Worm (Caenorhabditis elegans) whole organism, midembryonic: Measurements from ENCODE around the gene C25F9.10.

Experiments used
- T22C8.4 ChIP-seq: fragments of 200-800 bp; sonication (Bioruptor generic); IDR thresholded peaks from 2 replicates; pipeline ENCODE4 v1.3.6; 2022; ENCODE audit warnings: missing genetic modification characterization, missing compliant biosample characterization
- cog-1 ChIP-seq: sonication (generic microtip); optimal IDR thresholded peaks from 2 replicates; lab custom pipeline; 2016; ENCODE audit warnings: missing genetic modification characterization, missing compliant biosample characterization
- flt-1 ChIP-seq: fragments of 200-800 bp; sonication (Bioruptor generic); IDR thresholded peaks from 2 replicates; pipeline ENCODE4 v1.3.6; 2022; ENCODE audit warnings: missing genetic modification characterization, missing compliant biosample characterization
- klf-2 ChIP-seq: fragments of 200-800 bp; sonication (Bioruptor generic); conservative IDR thresholded peaks from 2 replicates; pipeline ENCODE4 v1.3.6; 2022; ENCODE audit warnings: missing genetic modification reagents, missing genetic modification characterization, missing compliant biosample characterization
- med-1 ChIP-seq: sonication (generic microtip); optimal IDR thresholded peaks from 2 replicates; lab custom pipeline; 2017; ENCODE audit warnings: missing genetic modification characterization, mild to moderate bottlenecking, missing compliant biosample characterization, antibody characterized with exemption, missing genetic modification reagents; ENCODE audit not compliant: insufficient read depth
- ref-1 ChIP-seq: fragments of 200-800 bp; sonication (Bioruptor generic); conservative IDR thresholded peaks from 2 replicates; pipeline ENCODE4 v1.3.6; 2022; ENCODE audit warnings: missing genetic modification reagents, missing genetic modification characterization, missing compliant biosample characterization
- tab-1 ChIP-seq: fragments of 200-800 bp; sonication (Bioruptor generic); IDR thresholded peaks from 2 replicates; pipeline ENCODE4 v1.3.6; 2022; ENCODE audit warnings: missing genetic modification characterization, missing compliant biosample characterization
- ztf-23 ChIP-seq: fragments of 200-800 bp; sonication (Bioruptor generic); IDR thresholded peaks from 2 replicates; pipeline ENCODE4 v1.3.6; 2022; ENCODE audit warnings: missing genetic modification reagents, missing genetic modification characterization, missing compliant biosample characterization
- ztf-29 ChIP-seq: fragments of 200-800 bp; sonication (Bioruptor generic); IDR thresholded peaks from 2 replicates; pipeline ENCODE4 v1.3.6; 2022; ENCODE audit warnings: missing genetic modification reagents, missing genetic modification characterization, missing compliant biosample characterization

DNA sequence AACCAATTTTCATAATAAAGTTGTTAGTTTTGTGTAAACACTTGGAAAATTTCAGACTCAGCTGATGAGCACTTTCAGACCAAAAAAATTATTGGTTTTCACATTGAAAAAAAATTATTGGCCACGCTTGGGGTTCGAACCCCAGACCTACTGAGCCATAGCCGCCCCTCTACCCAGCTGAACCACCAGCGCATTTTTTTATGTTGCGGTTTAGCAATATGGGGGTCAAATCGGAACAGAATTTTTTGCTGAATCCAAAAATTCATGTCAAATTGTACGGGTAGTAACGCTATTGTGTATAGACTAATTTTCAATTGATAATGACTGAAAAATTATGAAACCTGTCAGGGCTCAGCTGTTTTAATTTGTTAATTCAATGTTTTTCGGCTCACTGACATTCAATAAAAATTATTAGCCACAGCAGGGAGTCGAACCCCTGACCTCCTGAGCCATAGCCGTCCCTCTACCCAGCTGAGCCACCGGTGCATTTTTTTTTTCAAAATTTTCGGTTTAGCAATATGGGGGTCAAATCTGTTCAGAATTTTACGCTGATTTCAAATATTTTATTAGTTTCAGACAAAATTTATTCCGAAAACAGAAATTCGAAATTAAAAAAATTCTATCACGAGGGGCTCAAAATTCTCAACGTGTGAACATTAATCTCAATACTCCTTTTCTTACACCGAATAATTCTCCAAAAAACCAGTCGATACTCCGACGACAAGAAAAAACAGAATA lies 8.8 kb upstream of the C25F9.10 start:
- no peak for TF ChIP-seq T22C8.4
- TF ChIP-seq flt-1: no peak
- no peak for TF ChIP-seq ztf-29 (GFP tag; lab: Robert Waterston, UW)
- no peak for TF ChIP-seq tab-1
- no peak for TF ChIP-seq klf-2 (GFP tag; lab: Robert Waterston, UW)
- TF ChIP-seq med-1: no peak
- TF ChIP-seq ztf-23: no peak
- TF ChIP-seq cog-1 (tag; lab: Kevin White, UChicago): no peak
- TF ChIP-seq ref-1 (GFP tag; lab: Robert Waterston, UW): no peak
